Worm (Caenorhabditis elegans) whole organism, midembryonic: ENCODE measurements around the gene gpdh-2.
A peak's percentile ranks its signal among the peaks of the same experiment; 100 is the strongest.
"Not testable (repeated sequence)": the region's sequence is repeated elsewhere in the genome, so short reads cannot be mapped to it uniquely, and the experiment has no call there.

Experiments
- T22C8.4 ChIP-seq: fragments of 200-800 bp; sonication (Bioruptor generic); IDR thresholded peaks from 2 replicates; pipeline ENCODE4 v1.3.6; 2022; ENCODE audit warnings: missing genetic modification characterization, missing compliant biosample characterization
- cog-1 ChIP-seq: sonication (generic microtip); optimal IDR thresholded peaks from 2 replicates; lab custom pipeline; 2016; ENCODE audit warnings: missing genetic modification characterization, missing compliant biosample characterization
- flt-1 ChIP-seq: fragments of 200-800 bp; sonication (Bioruptor generic); IDR thresholded peaks from 2 replicates; pipeline ENCODE4 v1.3.6; 2022; ENCODE audit warnings: missing genetic modification characterization, missing compliant biosample characterization
- klf-2 ChIP-seq: fragments of 200-800 bp; sonication (Bioruptor generic); conservative IDR thresholded peaks from 2 replicates; pipeline ENCODE4 v1.3.6; 2022; ENCODE audit warnings: missing genetic modification reagents, missing genetic modification characterization, missing compliant biosample characterization
- med-1 ChIP-seq: sonication (generic microtip); optimal IDR thresholded peaks from 2 replicates; lab custom pipeline; 2017; ENCODE audit warnings: missing genetic modification characterization, mild to moderate bottlenecking, missing compliant biosample characterization, antibody characterized with exemption, missing genetic modification reagents; ENCODE audit not compliant: insufficient read depth
- ref-1 ChIP-seq: fragments of 200-800 bp; sonication (Bioruptor generic); conservative IDR thresholded peaks from 2 replicates; pipeline ENCODE4 v1.3.6; 2022; ENCODE audit warnings: missing genetic modification reagents, missing genetic modification characterization, missing compliant biosample characterization
- tab-1 ChIP-seq: fragments of 200-800 bp; sonication (Bioruptor generic); IDR thresholded peaks from 2 replicates; pipeline ENCODE4 v1.3.6; 2022; ENCODE audit warnings: missing genetic modification characterization, missing compliant biosample characterization
- ztf-23 ChIP-seq: fragments of 200-800 bp; sonication (Bioruptor generic); IDR thresholded peaks from 2 replicates; pipeline ENCODE4 v1.3.6; 2022; ENCODE audit warnings: missing genetic modification reagents, missing genetic modification characterization, missing compliant biosample characterization
- ztf-29 ChIP-seq: fragments of 200-800 bp; sonication (Bioruptor generic); IDR thresholded peaks from 2 replicates; pipeline ENCODE4 v1.3.6; 2022; ENCODE audit warnings: missing genetic modification reagents, missing genetic modification characterization, missing compliant biosample characterization

DNA sequence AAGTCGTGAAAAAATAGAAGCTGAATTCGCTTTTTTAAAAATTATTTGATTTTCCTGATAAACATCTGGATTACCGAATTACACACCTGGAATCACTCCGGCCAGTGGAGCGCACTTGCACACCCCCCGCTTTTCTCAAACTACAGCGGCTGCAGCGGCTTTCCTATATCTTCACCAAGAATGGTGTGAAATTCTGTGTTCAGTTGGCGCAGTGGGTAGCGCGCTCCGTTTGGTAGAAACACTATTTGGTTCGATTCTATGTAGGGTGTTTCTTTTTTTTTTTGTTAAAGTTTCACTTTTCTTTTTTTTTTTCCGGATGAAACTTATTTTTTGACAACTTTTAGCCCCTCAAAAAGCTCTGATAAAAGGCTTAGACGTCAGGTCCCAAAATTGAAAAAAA, 9.9 kb downstream of the gpdh-2 start:
- TF ChIP-seq ztf-29 (peak; percentile 65), ref-1 (peak; percentile 62), flt-1 (peak; percentile 88), klf-2 (GFP tag; lab: Robert Waterston, UW) (peak; percentile 76), tab-1 (GFP tag; lab: Robert Waterston, UW) (peak; percentile 84), T22C8.4 (GFP tag; lab: Robert Waterston, UW) (peak; percentile 60), ztf-23 (peak; percentile 68)
- not testable (repeated sequence) for TF ChIP-seq med-1 (GFP tag; lab: Kevin White, UChicago); cog-1 (tag; lab: Kevin White, UChicago)
